Worm (Caenorhabditis elegans): ENCODE data around the gene W06D11.2.

The W06D11.2 gene

DNA sequence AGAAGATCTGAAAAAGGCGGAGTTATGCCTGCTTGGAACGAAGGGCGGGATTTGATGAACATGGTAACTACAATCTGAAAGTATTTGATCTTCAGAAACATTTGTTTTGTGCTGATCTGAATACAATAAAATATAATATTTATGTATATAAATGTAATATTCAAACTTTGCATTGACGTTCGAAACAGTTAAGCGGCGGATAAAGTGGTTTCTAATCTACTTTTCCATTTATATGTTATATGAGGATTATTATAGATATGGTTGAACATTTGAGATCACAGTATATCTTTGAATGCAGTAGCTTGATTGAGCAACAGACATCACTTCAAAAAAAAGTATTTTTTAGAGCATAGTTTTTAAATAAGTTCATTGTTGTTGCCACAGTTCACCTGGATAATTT, 22.7 kb downstream of the W06D11.2 start, which contains the start of gene H19J13.2:
TSS of gene H19J13.2 (minus strand) at position 101 of the 400 bp plus-strand sequence.
- TF ChIP-seq ham-2 (GFP tag; optimal IDR thresholded peaks at IDR 0.05) (no peak), sptf-1 (tag; optimal IDR thresholded peaks at IDR 0.05) (no peak), nhr-28 (tag; optimal IDR thresholded peaks at IDR 0.05) (no peak), ceh-43 (GFP tag; optimal IDR thresholded peaks at IDR 0.05) (no peak), M03D4.4 (tag; optimal IDR thresholded peaks at IDR 0.05) (no peak), blmp-1 (tag; optimal IDR thresholded peaks at IDR 0.05) (no peak), snpc-4 (tag; optimal IDR thresholded peaks at IDR 0.05) (no peak), hlh-1 (tag; optimal IDR thresholded peaks at IDR 0.05) (no peak), flh-1 (GFP tag; optimal IDR thresholded peaks at IDR 0.05) (no peak), elt-1 (tag; optimal IDR thresholded peaks at IDR 0.05; ENCODE audit: borderline replicate concordance, insufficient read depth) (no peak), ceh-39 (tag; optimal IDR thresholded peaks at IDR 0.05) (no peak), lsy-2 (tag; optimal IDR thresholded peaks at IDR 0.05) (no peak), pha-4 (tag; optimal IDR thresholded peaks at IDR 0.05) (no peak), unc-39 (tag; optimal IDR thresholded peaks at IDR 0.05) (no peak), nhr-76 (tag; optimal IDR thresholded peaks at IDR 0.05) (no peak), tbx-8 (GFP tag; optimal IDR thresholded peaks at IDR 0.05) (no peak)

DNA sequence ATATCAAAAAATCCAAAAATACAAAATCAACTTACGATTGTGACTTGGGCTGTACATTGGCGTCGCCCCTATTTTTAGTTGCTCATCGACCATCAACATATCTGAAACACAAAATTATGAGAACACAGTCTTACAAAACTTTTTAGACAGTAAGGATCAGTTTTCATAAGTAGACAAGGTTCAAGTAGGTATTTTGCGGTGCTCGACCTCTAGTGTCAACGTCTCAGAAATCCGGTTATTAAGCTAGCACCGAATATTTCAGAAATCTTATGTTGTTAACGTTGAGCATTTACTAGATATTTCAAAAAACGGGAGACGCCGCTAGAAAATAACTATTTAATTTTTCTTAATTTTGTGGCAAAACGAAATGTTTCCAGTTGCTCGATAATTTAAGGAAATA, 25.7 kb downstream of the W06D11.2 start, which contains the start of gene otpl-8:
TSS of gene otpl-8 (minus strand) at position 101 of the 400 bp plus-strand sequence.
- no peak for TF ChIP-seq sem-2 (GFP tag; optimal IDR thresholded peaks at IDR 0.05)
- TF ChIP-seq lsy-2 (tag; optimal IDR thresholded peaks at IDR 0.05) = no peak
- no peak for TF ChIP-seq ceh-39 (tag; optimal IDR thresholded peaks at IDR 0.05)
- TF ChIP-seq ztf-11 (tag; optimal IDR thresholded peaks at IDR 0.05) = no peak

DNA sequence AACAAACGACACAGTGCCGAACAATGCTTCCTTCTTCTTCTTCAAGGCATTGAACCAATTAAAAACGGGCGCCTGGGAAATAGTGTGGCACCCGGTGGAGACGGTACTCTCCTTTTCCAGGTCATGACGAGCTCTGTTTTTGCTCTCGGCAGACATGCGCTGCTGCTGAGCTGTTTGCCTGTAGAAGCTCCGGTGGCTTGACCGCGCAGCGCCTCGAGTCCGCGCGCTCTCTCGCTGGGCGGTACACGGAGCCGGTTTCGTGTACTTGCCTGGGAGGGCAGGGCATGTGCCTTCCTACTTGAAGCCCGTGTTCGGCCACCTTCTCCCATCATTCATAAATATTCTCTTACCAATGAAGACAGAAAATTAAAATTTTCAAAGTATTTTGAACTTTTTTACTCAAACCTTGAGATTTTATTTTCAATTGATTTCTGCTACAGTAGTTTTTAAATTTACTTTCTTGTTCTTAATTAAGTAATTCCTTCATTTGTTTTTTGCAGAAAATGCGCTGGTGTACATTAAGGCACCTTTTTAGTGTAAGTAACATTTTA, 36.1 kb downstream of the W06D11.2 start, which contains the start of gene E01G6.1:
TSS of gene E01G6.1 (plus strand) at position 501 of the 551 bp plus-strand sequence.
- no peak for TF ChIP-seq ceh-43 (GFP tag; optimal IDR thresholded peaks at IDR 0.05)
- TF ChIP-seq mls-2 (tag; optimal IDR thresholded peaks at IDR 0.05) = no peak
- no peak for TF ChIP-seq hlh-1 (tag; optimal IDR thresholded peaks at IDR 0.05)
- no peak for TF ChIP-seq unc-62 (GFP tag; optimal IDR thresholded peaks at IDR 0.05)
- TF ChIP-seq cnd-1 (tag; optimal IDR thresholded peaks at IDR 0.05) = no peak
- TF ChIP-seq ceh-39 (tag; optimal IDR thresholded peaks at IDR 0.05) = no peak
- no peak for TF ChIP-seq nhr-237 (tag; optimal IDR thresholded peaks at IDR 0.05)
- no peak for TF ChIP-seq mab-5 (tag; optimal IDR thresholded peaks at IDR 0.05)
- TF ChIP-seq lsy-2 (tag; optimal IDR thresholded peaks at IDR 0.05) = no peak
- TF ChIP-seq ces-1 (GFP tag; optimal IDR thresholded peaks at IDR 0.05) = no peak
- no peak for TF ChIP-seq nhr-12 (tag; optimal IDR thresholded peaks at IDR 0.05)
- no peak for TF ChIP-seq bed-3 (GFP tag; optimal IDR thresholded peaks at IDR 0.05)
- no peak for TF ChIP-seq nhr-2 (tag; optimal IDR thresholded peaks at IDR 0.05)
- no peak for TF ChIP-seq drap-1 (GFP tag; optimal IDR thresholded peaks at IDR 0.05)
- TF ChIP-seq lin-13 (tag; optimal IDR thresholded peaks at IDR 0.05) = no peak
- TF ChIP-seq elt-1 (tag; optimal IDR thresholded peaks at IDR 0.05; ENCODE audit: borderline replicate concordance, insufficient read depth) = no peak
- no peak for TF ChIP-seq ceh-83 (GFP tag; optimal IDR thresholded peaks at IDR 0.05)
- TF ChIP-seq flh-1 (GFP tag; optimal IDR thresholded peaks at IDR 0.05) = no peak
- no peak for TF ChIP-seq unc-39 (tag; optimal IDR thresholded peaks at IDR 0.05)
- TF ChIP-seq mep-1 (tag; optimal IDR thresholded peaks at IDR 0.05) = no peak

DNA sequence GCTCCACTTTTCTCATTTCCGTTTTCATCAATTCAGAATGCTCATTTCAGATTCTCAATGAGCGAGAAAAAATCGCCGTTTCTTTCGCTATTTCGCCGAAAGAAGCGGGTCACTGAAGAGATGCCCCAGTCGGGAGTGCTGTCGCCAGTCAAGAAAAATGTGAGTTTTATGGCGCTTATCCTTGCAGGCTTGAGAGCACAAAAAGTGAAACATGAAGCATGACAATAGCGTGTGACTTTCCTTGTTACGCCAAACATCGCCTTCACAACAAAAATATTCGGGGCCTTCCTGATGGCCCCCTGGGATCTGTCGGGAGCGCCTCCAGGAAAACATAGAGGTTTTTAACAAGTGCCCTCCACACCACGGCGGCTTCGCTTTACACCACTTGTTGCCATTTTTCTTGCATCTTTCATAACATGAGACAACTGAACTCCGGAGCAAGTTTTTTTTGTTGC, 39.9 kb downstream of the W06D11.2 start, which contains the start of gene E01G6.2:
TSS of gene E01G6.2 (plus strand) at position 51 of the 455 bp plus-strand sequence.
- TF ChIP-seq ceh-43 (GFP tag; optimal IDR thresholded peaks at IDR 0.05) (no peak), nhr-237 (tag; optimal IDR thresholded peaks at IDR 0.05) (no peak), unc-120 (tag; optimal IDR thresholded peaks at IDR 0.05; ENCODE audit: poor library complexity, severe bottlenecking) (no peak)

DNA sequence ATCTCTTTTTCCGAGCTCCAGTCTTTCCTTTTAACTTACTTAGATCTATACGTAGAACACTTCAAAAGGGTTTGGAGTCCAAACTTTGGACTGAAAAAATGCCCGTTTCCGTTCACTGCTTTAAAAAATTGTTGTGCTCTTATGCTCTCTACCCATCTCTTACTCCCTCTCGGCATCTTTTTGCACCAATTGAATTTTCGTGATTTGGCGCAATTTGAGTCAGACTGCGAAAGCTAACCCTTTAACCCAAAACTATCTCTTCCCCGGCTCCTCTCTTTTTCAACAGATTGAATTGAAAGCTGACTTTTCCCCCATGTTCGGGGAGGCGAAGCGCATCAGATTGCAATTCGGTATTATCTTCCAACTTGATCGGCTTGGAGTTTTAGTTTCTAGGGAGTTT, 44.3 kb downstream of the W06D11.2 start:
- TF ChIP-seq unc-120 (tag; optimal IDR thresholded peaks at IDR 0.05; ENCODE audit: poor library complexity, severe bottlenecking) (no peak), ham-2 (GFP tag; optimal IDR thresholded peaks at IDR 0.05) (no peak), cnd-1 (tag; optimal IDR thresholded peaks at IDR 0.05) (no peak), mep-1 (tag; optimal IDR thresholded peaks at IDR 0.05) (no peak), ceh-83 (GFP tag; optimal IDR thresholded peaks at IDR 0.05) (no peak), sem-2 (GFP tag; optimal IDR thresholded peaks at IDR 0.05) (no peak), ces-1 (GFP tag; optimal IDR thresholded peaks at IDR 0.05) (peak; percentile 80), lin-32 (GFP tag; optimal IDR thresholded peaks at IDR 0.05) (no peak)
